Worm (Caenorhabditis elegans): ENCODE results near the gene C03G6.17.

Gene C03G6.17

ce11 chrV:7389771-7390170 lies 8.9 kb upstream of the C03G6.17 start, which contains the start of gene C02H6.1:
C02H6.1 (minus strand) TSS chrV:7389871.
- TF ChIP-seq Y22D7AL.16 (tag; optimal IDR thresholded peaks at IDR 0.05) (no peak), elt-2 (tag; optimal IDR thresholded peaks at IDR 0.05) (no peak), elt-4 (tag; optimal IDR thresholded peaks at IDR 0.05) (no peak), unc-55 (GFP tag; optimal IDR thresholded peaks at IDR 0.05) (no peak), tbx-2 (tag; optimal IDR thresholded peaks at IDR 0.05) (no peak), hlh-30 (tag; optimal IDR thresholded peaks at IDR 0.05; ENCODE audit: insufficient read depth) (no peak), unc-3 (GFP tag; conservative IDR thresholded peaks at IDR 0.05) (no peak), unc-3 (tag; optimal IDR thresholded peaks at IDR 0.05) (no peak), dmd-4 (tag; optimal IDR thresholded peaks at IDR 0.05; ENCODE audit: borderline replicate concordance) (no peak), sox-4 (tag; optimal IDR thresholded peaks at IDR 0.05) (no peak), pqm-1 (tag; optimal IDR thresholded peaks at IDR 0.05) (no peak), ceh-24 (tag; optimal IDR thresholded peaks at IDR 0.05) (no peak), madf-2 (tag; optimal IDR thresholded peaks at IDR 0.05) (no peak), F13H6.1 (tag; optimal IDR thresholded peaks at IDR 0.05) (no peak), ceh-2 (tag; optimal IDR thresholded peaks at IDR 0.05) (no peak), dve-1 (tag; optimal IDR thresholded peaks at IDR 0.05) (no peak), C38D4.7 (GFP tag; optimal IDR thresholded peaks at IDR 0.05) (no peak), hlh-13 (GFP tag; optimal IDR thresholded peaks at IDR 0.05) (no peak), nhr-11 (tag; optimal IDR thresholded peaks at IDR 0.05) (no peak)

- TF ChIP-seq ceh-19 (GFP tag; optimal IDR thresholded peaks at IDR 0.05) = no peak
- TF ChIP-seq C08G9.2 (tag; optimal IDR thresholded peaks at IDR 0.05) = no peak
- TF ChIP-seq unc-86 (tag; optimal IDR thresholded peaks at IDR 0.05) = no peak
- no peak for TF ChIP-seq Y22D7AL.16 (tag; optimal IDR thresholded peaks at IDR 0.05)
- no peak for TF ChIP-seq npax-4 (tag; optimal IDR thresholded peaks at IDR 0.05)
- no peak for TF ChIP-seq dve-1 (tag; optimal IDR thresholded peaks at IDR 0.05)
- TF ChIP-seq ceh-2 (tag; optimal IDR thresholded peaks at IDR 0.05) = no peak
- no peak for TF ChIP-seq che-1 (tag; optimal IDR thresholded peaks at IDR 0.05)
Observed at ce11 chrV:7387755-7388154, 6.8 kb upstream of the C03G6.17 start, which contains the start of gene C02H6.3. C02H6.3 (minus strand) TSS chrV:7387855.

DNA sequence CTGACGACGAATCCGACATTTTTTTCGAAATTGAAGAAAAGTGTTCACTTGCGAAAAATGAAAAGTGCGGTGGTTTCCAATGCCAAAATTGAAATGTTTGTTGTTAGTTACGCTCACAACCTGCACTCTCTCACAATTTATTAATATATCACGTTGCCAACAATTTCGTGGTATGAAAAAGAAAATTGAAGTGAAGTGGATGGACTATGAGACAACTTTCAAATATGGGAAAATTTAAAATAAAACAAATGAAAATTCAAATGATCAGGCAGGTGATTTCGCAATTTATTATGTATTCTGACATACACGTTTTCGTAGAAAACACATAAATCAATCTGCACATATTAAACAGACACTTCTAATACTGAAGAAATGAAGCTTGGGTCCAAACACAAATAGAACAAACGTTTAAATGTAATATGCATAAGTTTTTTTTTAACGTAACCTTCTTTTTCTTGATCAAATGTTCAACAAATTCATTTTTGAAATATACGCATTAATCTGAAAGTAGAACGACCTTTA lies 5.2 kb upstream of the C03G6.17 start, which contains the start of gene srp-6:
Gene srp-6, minus strand, starts transcription at position 51 of the 522 bp plus-strand sequence.
- TF ChIP-seq T23F11.4 (GFP tag; optimal IDR thresholded peaks at IDR 0.05) (no peak), ahr-1 (tag; optimal IDR thresholded peaks at IDR 0.05) (no peak), che-1 (tag; optimal IDR thresholded peaks at IDR 0.05) (no peak), elt-2 (tag; optimal IDR thresholded peaks at IDR 0.05) (no peak), K09A11.1 (tag; optimal IDR thresholded peaks at IDR 0.05; ENCODE audit: insufficient read depth) (no peak), unc-3 (GFP tag; conservative IDR thresholded peaks at IDR 0.05) (no peak), unc-3 (tag; optimal IDR thresholded peaks at IDR 0.05) (no peak), madf-2 (tag; optimal IDR thresholded peaks at IDR 0.05) (no peak), Y22D7AL.16 (tag; optimal IDR thresholded peaks at IDR 0.05) (no peak), zip-5 (tag; optimal IDR thresholded peaks at IDR 0.05) (no peak), ceh-31 (tag; optimal IDR thresholded peaks at IDR 0.05) (no peak), gmeb-2 (tag; optimal IDR thresholded peaks at IDR 0.05) (no peak), fkh-6 (tag; optimal IDR thresholded peaks at IDR 0.05) (no peak), ceh-24 (tag; optimal IDR thresholded peaks at IDR 0.05) (no peak), lin-11 (tag; optimal IDR thresholded peaks at IDR 0.05) (no peak), fax-1 (tag; optimal IDR thresholded peaks at IDR 0.05) (no peak), nhr-232 (tag; optimal IDR thresholded peaks at IDR 0.05) (no peak), ceh-45 (GFP tag; IDR thresholded peaks at IDR 0.05) (no peak), ama-1 (optimal IDR thresholded peaks at IDR 0.05) (no peak), mec-3 (tag; optimal IDR thresholded peaks at IDR 0.05; ENCODE audit: borderline replicate concordance) (no peak)

DNA sequence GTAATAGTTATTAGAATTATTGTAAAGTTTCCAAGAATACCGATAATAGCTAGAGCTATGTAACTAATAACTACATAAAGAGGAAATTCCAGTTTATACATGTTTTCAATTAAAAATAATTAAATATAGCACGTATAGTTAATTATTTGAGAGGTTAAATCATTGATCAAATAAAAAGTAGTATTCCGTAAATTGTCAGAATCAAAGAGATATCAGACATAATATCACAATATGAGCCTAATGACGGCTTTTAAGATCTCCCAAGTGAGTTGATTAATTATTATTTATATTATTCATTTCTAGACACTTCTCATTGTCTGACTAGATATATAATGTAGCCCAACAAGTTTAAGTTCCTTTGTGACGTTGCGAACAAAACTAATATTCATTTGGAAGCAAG lies 1.5 kb downstream of the C03G6.17 start, which contains the start of gene srsx-24:
Gene srsx-24, minus strand, starts transcription at position 101 of the 400 bp plus-strand sequence.
- TF ChIP-seq ceh-34 (tag; optimal IDR thresholded peaks at IDR 0.05) (no peak), ets-4 (tag; optimal IDR thresholded peaks at IDR 0.05) (no peak), rnt-1 (tag; optimal IDR thresholded peaks at IDR 0.05) (no peak), elt-2 (tag; optimal IDR thresholded peaks at IDR 0.05) (no peak), tbx-7 (tag; optimal IDR thresholded peaks at IDR 0.05) (no peak), K02D7.2 (tag; optimal IDR thresholded peaks at IDR 0.05) (no peak), mec-3 (tag; optimal IDR thresholded peaks at IDR 0.05; ENCODE audit: borderline replicate concordance) (no peak), ahr-1 (tag; optimal IDR thresholded peaks at IDR 0.05) (no peak)

Measured in whole organism, late embryonic.